Worm (Caenorhabditis elegans) whole organism, L3 larva: ENCODE data around the gene T07F10.5.
A peak's percentile ranks its signal among the peaks of the same experiment; 100 is the strongest.

ENCODE experiments used
- aly-2 ChIP-seq: fragments of 150-350 bp; optimal IDR thresholded peaks from 2 replicates; lab custom pipeline; 2014; ENCODE audit warnings: missing biosample characterization, missing genetic modification characterization
- ama-1 ChIP-seq: fragments of 150-350 bp; optimal IDR thresholded peaks from 2 replicates; lab custom pipeline; 2018
- fkh-2 ChIP-seq: fragments of 150-350 bp; optimal IDR thresholded peaks from 2 replicates; lab custom pipeline; 2014; ENCODE audit warnings: missing biosample characterization, missing genetic modification reagents, missing genetic modification characterization
- lin-15B ChIP-seq: fragments of 150-350 bp; optimal IDR thresholded peaks from 2 replicates; lab custom pipeline; 2014; ENCODE audit warnings: missing biosample characterization, missing genetic modification characterization
- nhr-237 ChIP-seq: fragments of 150-350 bp; optimal IDR thresholded peaks from 2 replicates; lab custom pipeline; 2014; ENCODE audit warnings: missing biosample characterization, missing genetic modification characterization
- nhr-25 ChIP-seq: sonication (generic microtip); optimal IDR thresholded peaks from 2 replicates; lab custom pipeline; 2017; ENCODE audit warnings: missing biosample characterization, missing genetic modification characterization
- nhr-28 ChIP-seq: fragments of 150-350 bp; optimal IDR thresholded peaks from 2 replicates; lab custom pipeline; 2014; ENCODE audit warnings: missing biosample characterization, missing genetic modification characterization
- pha-4 ChIP-seq: fragments of 150-350 bp; optimal IDR thresholded peaks from 2 replicates; lab custom pipeline; 2014; ENCODE audit warnings: missing biosample characterization, missing genetic modification reagents, missing genetic modification characterization
- sea-2 ChIP-seq: fragments of 150-350 bp; sonication (generic microtip); optimal IDR thresholded peaks from 4 replicates; lab custom pipeline; 2014; ENCODE audit warnings: missing biosample characterization, missing genetic modification reagents, missing genetic modification characterization
- skn-1 ChIP-seq: fragments of 150-350 bp; optimal IDR thresholded peaks from 2 replicates; lab custom pipeline; 2014; ENCODE audit warnings: missing biosample characterization, missing genetic modification characterization
- ztf-11 ChIP-seq: fragments of 150-350 bp; optimal IDR thresholded peaks from 2 replicates; lab custom pipeline; 2014; ENCODE audit warnings: missing biosample characterization, missing genetic modification characterization

ce11 chrV:12875850-12876249 is 10.1 kb downstream of the T07F10.5 start:
- TF ChIP-seq pha-4 (tag; lab: Kevin White, UChicago), result no peak
- no peak for TF ChIP-seq nhr-237 (tag; lab: Kevin White, UChicago)
- TF ChIP-seq ama-1 (lab: Kevin White, UChicago), result no peak
- no peak for TF ChIP-seq sea-2 (GFP tag; lab: Kevin White, UChicago)
- TF ChIP-seq lin-15B (tag; lab: Kevin White, UChicago), result no peak
- no peak for TF ChIP-seq nhr-28 (tag; lab: Kevin White, UChicago)
- no peak for TF ChIP-seq skn-1 (tag; lab: Kevin White, UChicago)
- TF ChIP-seq fkh-2 (tag; lab: Kevin White, UChicago), result no peak
- TF ChIP-seq nhr-25 (tag; lab: Kevin White, UChicago), result peak; percentile 48
- TF ChIP-seq ztf-11, result no peak
- TF ChIP-seq aly-2 (tag; lab: Kevin White, UChicago), result no peak
